Worm (Caenorhabditis elegans): Measurements from ENCODE around the gene R13A1.5.

R13A1.5 gene

ce11 chrIV:7153362-7153761 is 38.3 kb downstream of the R13A1.5 start, which contains the start of gene C34D4.3:
Gene C34D4.3 (plus strand): TSS chrIV:7153662.
- TF ChIP-seq pha-4 (tag; optimal IDR thresholded peaks at IDR 0.05) = no peak
- no peak for TF ChIP-seq nhr-12 (tag; optimal IDR thresholded peaks at IDR 0.05)
- no peak for TF ChIP-seq sea-2 (GFP tag; optimal IDR thresholded peaks at IDR 0.05)
- TF ChIP-seq ztf-4 (tag; optimal IDR thresholded peaks at IDR 0.05) = no peak
- TF ChIP-seq mml-1 (tag; optimal IDR thresholded peaks at IDR 0.05) = no peak
- no peak for TF ChIP-seq unc-39 (tag; optimal IDR thresholded peaks at IDR 0.05)
- TF ChIP-seq zag-1 (tag; optimal IDR thresholded peaks at IDR 0.05) = no peak

ce11 chrIV:7152409-7152808 is 39.2 kb downstream of the R13A1.5 start, which contains the start of gene col-113:
Gene col-113 (minus strand): TSS chrIV:7152509.
- no peak for TF ChIP-seq nhr-77 (tag; optimal IDR thresholded peaks at IDR 0.05)
- no peak for TF ChIP-seq lin-39 (tag; optimal IDR thresholded peaks at IDR 0.05)
- no peak for TF ChIP-seq ceh-16 (tag; optimal IDR thresholded peaks at IDR 0.05)
- no peak for TF ChIP-seq daf-12 (tag; optimal IDR thresholded peaks at IDR 0.05)

- TF ChIP-seq ama-1 (optimal IDR thresholded peaks at IDR 0.05) (peak; percentile 16), nhr-25 (tag; optimal IDR thresholded peaks at IDR 0.05) (peak; percentile 16), nhr-77 (tag; optimal IDR thresholded peaks at IDR 0.05) (no peak), nhr-67 (tag; optimal IDR thresholded peaks at IDR 0.05) (no peak), lin-39 (tag; optimal IDR thresholded peaks at IDR 0.05) (peak; percentile 14), nfya-1 (tag; optimal IDR thresholded peaks at IDR 0.05; ENCODE audit: insufficient read depth) (peak; percentile 75), snpc-4 (tag; optimal IDR thresholded peaks at IDR 0.05) (peak; percentile 28), hmg-11 (tag; optimal IDR thresholded peaks at IDR 0.05) (peak; percentile 23), nhr-11 (tag; optimal IDR thresholded peaks at IDR 0.05) (no peak), lin-15B (tag; optimal IDR thresholded peaks at IDR 0.05) (peak; percentile 48)
Observed at ce11 chrIV:7149020-7149601, 42.5 kb downstream of the R13A1.5 start, which contains the start of gene C34D4.4. Gene C34D4.4 (plus strand): TSS chrIV:7149361.

ce11 chrIV:7147722-7148121 is 43.9 kb downstream of the R13A1.5 start:
- TF ChIP-seq nhr-76 (tag; optimal IDR thresholded peaks at IDR 0.05) (no peak), elt-2 (tag; optimal IDR thresholded peaks at IDR 0.05) (peak; percentile 11), nhr-11 (tag; optimal IDR thresholded peaks at IDR 0.05) (no peak), nfya-1 (tag; optimal IDR thresholded peaks at IDR 0.05; ENCODE audit: insufficient read depth) (peak; percentile 32), fos-1 (tag; optimal IDR thresholded peaks at IDR 0.05) (no peak), snpc-4 (tag; optimal IDR thresholded peaks at IDR 0.05) (peak; percentile 55), hmg-11 (tag; optimal IDR thresholded peaks at IDR 0.05) (peak; percentile 33), pha-4 (tag; optimal IDR thresholded peaks at IDR 0.05) (peak; percentile 90), lin-15B (tag; optimal IDR thresholded peaks at IDR 0.05) (peak; percentile 8)

ce11 chrIV:7144670-7145257 is 46.9 kb downstream of the R13A1.5 start, which contains the start of gene hecd-1:
Gene hecd-1 (minus strand): TSS chrIV:7144720.
- TF ChIP-seq nhr-76 (tag; optimal IDR thresholded peaks at IDR 0.05) (no peak), lin-15B (tag; optimal IDR thresholded peaks at IDR 0.05) (peak; percentile 30), ama-1 (optimal IDR thresholded peaks at IDR 0.05) (no peak), nhr-25 (tag; optimal IDR thresholded peaks at IDR 0.05) (peak; percentile 7)

Data from whole organism, L3 larva.